Fruit fly (Drosophila melanogaster) whole organism, prepupa: Measurements from ENCODE around the gene Muc4B.
A peak's percentile ranks its signal among the peaks of the same experiment; 100 is the strongest.

ENCODE experiments used
- CG10631 ChIP-seq: fragments of 200-800 bp; sonication (Bioruptor generic); optimal IDR thresholded peaks from 2 replicates; lab custom pipeline; 2016; ENCODE audit warnings: missing biosample characterization, missing genetic modification characterization
- CG10669 ChIP-seq: fragments of 200-800 bp; sonication (Bioruptor generic); optimal IDR thresholded peaks from 3 replicates; lab custom pipeline; 2018; ENCODE audit warnings: missing biosample characterization, mild to moderate bottlenecking, missing genetic modification characterization, moderate library complexity
- CG11294 ChIP-seq: fragments of 200-800 bp; sonication (Bioruptor generic); IDR thresholded peaks from 2 replicates; pipeline ENCODE4 v1.3.6; 2022; ENCODE audit warnings: missing biosample characterization, missing genetic modification characterization
- CG11762 ChIP-seq: fragments of 200-800 bp; sonication (Bioruptor generic); optimal IDR thresholded peaks from 3 replicates; lab custom pipeline; 2016; ENCODE audit warnings: missing biosample characterization, missing genetic modification characterization; ENCODE audit not compliant: insufficient read depth
- CG15336 ChIP-seq: fragments of 200-800 bp; sonication (Bioruptor generic); IDR thresholded peaks from 2 replicates; pipeline ENCODE4 v1.3.6; 2022; ENCODE audit warnings: missing biosample characterization, missing genetic modification characterization
- CG31627 ChIP-seq: fragments of 200-800 bp; sonication (Bioruptor generic); optimal IDR thresholded peaks from 3 replicates; lab custom pipeline; 2016; ENCODE audit warnings: missing biosample characterization, missing genetic modification characterization
- CG32006 ChIP-seq: fragments of 200-800 bp; sonication (Bioruptor generic); optimal IDR thresholded peaks from 3 replicates; lab custom pipeline; 2017; ENCODE audit warnings: missing biosample characterization, mild to moderate bottlenecking, missing genetic modification characterization
- CG34406 ChIP-seq: fragments of 200-800 bp; sonication (Bioruptor generic); optimal IDR thresholded peaks from 3 replicates; lab custom pipeline; 2016; ENCODE audit warnings: missing biosample characterization, missing genetic modification characterization
- CG3919 ChIP-seq: fragments of 200-800 bp; sonication (Bioruptor generic); optimal IDR thresholded peaks from 3 replicates; lab custom pipeline; 2016; ENCODE audit warnings: missing biosample characterization, missing genetic modification characterization
- CG4318 ChIP-seq: fragments of 200-800 bp; sonication (Bioruptor generic); optimal IDR thresholded peaks from 3 replicates; lab custom pipeline; 2017; ENCODE audit warnings: missing biosample characterization, mild to moderate bottlenecking, missing genetic modification characterization
- CG6163 ChIP-seq: fragments of 200-800 bp; sonication (Bioruptor generic); IDR thresholded peaks from 3 replicates; pipeline ENCODE4 v1.3.6; 2022; ENCODE audit warnings: missing biosample characterization, missing genetic modification characterization
- CG6276 ChIP-seq: fragments of 200-800 bp; sonication (Bioruptor generic); optimal IDR thresholded peaks from 2 replicates; lab custom pipeline; 2017; ENCODE audit warnings: missing biosample characterization, mild to moderate bottlenecking, missing genetic modification characterization
- CG6854 ChIP-seq: fragments of 200-800 bp; sonication (Bioruptor generic); optimal IDR thresholded peaks from 2 replicates; lab custom pipeline; 2017; ENCODE audit warnings: missing biosample characterization, mild to moderate bottlenecking, missing genetic modification characterization
- CG8119 ChIP-seq: fragments of 200-800 bp; sonication (Bioruptor generic); IDR thresholded peaks from 3 replicates; pipeline ENCODE4 v1.3.6; 2022; ENCODE audit warnings: missing biosample characterization, missing genetic modification characterization
- CG8319 ChIP-seq: fragments of 200-800 bp; sonication (Bioruptor generic); optimal IDR thresholded peaks from 3 replicates; lab custom pipeline; 2016; ENCODE audit warnings: missing biosample characterization, missing genetic modification characterization
- Eip75B ChIP-seq: fragments of 200-800 bp; sonication (Bioruptor generic); optimal IDR thresholded peaks from 3 replicates; lab custom pipeline; 2016; ENCODE audit warnings: missing biosample characterization, missing genetic modification characterization
- Eip78C ChIP-seq: fragments of 200-800 bp; sonication (Bioruptor generic); peaks from one replicate; lab custom pipeline; 2016; ENCODE audit warnings: missing biosample characterization, missing genetic modification characterization
- Eip93F ChIP-seq: fragments of 200-800 bp; sonication (Bioruptor generic); optimal IDR thresholded peaks from 2 replicates; lab custom pipeline; 2016; ENCODE audit warnings: missing biosample characterization, mild to moderate bottlenecking, missing genetic modification characterization
- Gug ChIP-seq: fragments of 200-800 bp; sonication (Bioruptor generic); IDR thresholded peaks from 2 replicates; pipeline ENCODE4 v1.3.6; 2022; ENCODE audit warnings: missing biosample characterization, missing genetic modification characterization
- Hr4 ChIP-seq: fragments of 200-800 bp; sonication (Bioruptor generic); optimal IDR thresholded peaks from 3 replicates; lab custom pipeline; 2016; ENCODE audit warnings: missing biosample characterization, missing genetic modification characterization
- Lpt ChIP-seq: fragments of 200-800 bp; sonication (Bioruptor generic); optimal IDR thresholded peaks from 3 replicates; lab custom pipeline; 2016; ENCODE audit warnings: missing biosample characterization, missing genetic modification characterization
- OdsH ChIP-seq: fragments of 200-800 bp; sonication (Bioruptor generic); optimal IDR thresholded peaks from 3 replicates; lab custom pipeline; 2016; ENCODE audit warnings: missing biosample characterization, missing genetic modification characterization
- Smox ChIP-seq: fragments of 200-800 bp; sonication (Bioruptor generic); optimal IDR thresholded peaks from 3 replicates; lab custom pipeline; 2016; ENCODE audit warnings: missing biosample characterization, missing genetic modification characterization
- Sox14 ChIP-seq: fragments of 200-800 bp; sonication (Bioruptor generic); optimal IDR thresholded peaks from 3 replicates; lab custom pipeline; 2016; ENCODE audit warnings: missing biosample characterization, missing genetic modification characterization
- Sox15 ChIP-seq: fragments of 200-800 bp; sonication (Bioruptor generic); optimal IDR thresholded peaks from 3 replicates; lab custom pipeline; 2016; ENCODE audit warnings: missing biosample characterization, missing genetic modification characterization
- achi ChIP-seq: fragments of 200-800 bp; sonication (Bioruptor generic); optimal IDR thresholded peaks from 3 replicates; lab custom pipeline; 2016; ENCODE audit warnings: missing biosample characterization, missing genetic modification characterization
- acj6 ChIP-seq: fragments of 200-800 bp; sonication (Bioruptor generic); optimal IDR thresholded peaks from 3 replicates; lab custom pipeline; 2016; ENCODE audit warnings: missing biosample characterization, missing genetic modification characterization
- cyc ChIP-seq: fragments of 200-800 bp; sonication (Bioruptor generic); optimal IDR thresholded peaks from 3 replicates; lab custom pipeline; 2016; ENCODE audit warnings: missing biosample characterization, missing genetic modification characterization
- dac ChIP-seq: fragments of 200-800 bp; sonication (Bioruptor generic); optimal IDR thresholded peaks from 2 replicates; lab custom pipeline; 2017; ENCODE audit warnings: missing biosample characterization, mild to moderate bottlenecking, missing genetic modification characterization
- dsx ChIP-seq: fragments of 200-800 bp; optimal IDR thresholded peaks from 3 replicates; lab custom pipeline; 2019; ENCODE audit warnings: missing biosample characterization, mild to moderate bottlenecking, missing genetic modification characterization, moderate library complexity; ENCODE audit not compliant: poor library complexity, severe bottlenecking
- eg ChIP-seq: fragments of 200-800 bp; sonication (Bioruptor generic); IDR thresholded peaks from 3 replicates; pipeline ENCODE4 v1.3.6; 2022; ENCODE audit warnings: missing biosample characterization, missing genetic modification characterization
- esn ChIP-seq: fragments of 200-800 bp; sonication (Bioruptor generic); optimal IDR thresholded peaks from 2 replicates; lab custom pipeline; 2016; ENCODE audit warnings: missing biosample characterization, mild to moderate bottlenecking, missing genetic modification characterization, moderate library complexity
- net ChIP-seq: fragments of 200-800 bp; sonication (Bioruptor generic); optimal IDR thresholded peaks from 3 replicates; lab custom pipeline; 2016; ENCODE audit warnings: missing biosample characterization, missing genetic modification characterization
- pdm3 ChIP-seq: fragments of 200-800 bp; sonication (Bioruptor generic); optimal IDR thresholded peaks from 3 replicates; lab custom pipeline; 2016; ENCODE audit warnings: missing biosample characterization, missing genetic modification characterization
- salr ChIP-seq, 2 experiments: fragments of 200-800 bp; sonication (Bioruptor generic); optimal IDR thresholded peaks; 3 replicates each; lab custom pipeline; 2016 to 2018; ENCODE audit warnings: missing biosample characterization in 2 of 2, missing genetic modification characterization in 2 of 2, mild to moderate bottlenecking in 1 of 2
- ss ChIP-seq, 2 experiments: fragments of 200-800 bp; sonication (Bioruptor generic); optimal IDR thresholded peaks; 2 replicates in 1 of 2; 3 replicates in 1 of 2; lab custom pipeline; 2017 to 2018; ENCODE audit warnings: mild to moderate bottlenecking in 2 of 2, missing biosample characterization in 2 of 2, missing genetic modification characterization in 2 of 2, moderate library complexity in 1 of 2
- svp ChIP-seq: fragments of 200-800 bp; sonication (Bioruptor generic); peaks from one replicate; lab custom pipeline; 2016; ENCODE audit warnings: missing biosample characterization, missing genetic modification characterization

Muc4B gene

DNA sequence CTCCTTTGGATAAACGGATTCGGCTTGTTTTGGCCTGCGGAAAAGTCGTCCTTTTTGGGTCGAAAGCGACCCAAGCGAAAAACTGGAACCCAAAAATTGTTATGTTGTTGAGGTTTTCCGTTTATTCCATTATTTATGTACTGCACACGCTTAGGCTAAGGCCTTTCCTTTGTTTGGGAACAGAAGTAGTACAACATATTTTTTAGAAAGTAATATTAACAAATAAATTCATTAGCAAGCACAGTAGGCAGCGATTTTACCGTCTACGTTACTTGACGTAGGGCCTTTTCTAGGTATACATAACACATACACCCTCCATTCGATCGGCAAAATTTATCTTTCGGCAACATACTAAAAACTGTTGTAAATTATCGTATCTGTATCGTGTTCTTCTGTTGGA is 22.5 kb upstream of the Muc4B start, which contains the start of gene CG15572:
TSS of gene CG15572 (plus strand) at position 301 of the 400 bp plus-strand sequence.
- peak; percentile 28 for TF ChIP-seq svp
- no peak for TF ChIP-seq CG11762 (GFP tag; lab: Kevin White, UChicago)

DNA sequence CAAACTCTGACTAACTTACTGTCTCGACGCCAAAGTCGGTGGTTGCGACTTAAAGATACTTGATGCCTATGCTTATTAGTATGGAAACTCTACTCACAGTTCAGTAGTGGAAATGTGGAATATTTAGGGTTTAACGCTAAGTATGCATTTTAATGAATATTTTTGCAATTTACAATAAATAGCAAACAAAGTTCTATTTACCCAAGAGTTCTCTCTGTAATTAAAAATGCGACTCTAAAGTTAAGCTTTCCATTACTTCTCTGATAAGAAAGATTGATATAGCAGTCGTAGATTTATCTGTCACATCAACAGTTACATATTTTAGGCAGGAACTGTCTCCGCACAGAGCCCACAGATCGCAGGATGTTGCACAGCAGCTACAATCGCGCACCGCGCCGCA is 19.9 kb upstream of the Muc4B start, which contains the start of gene CG12691:
TSS of gene CG12691 (plus strand) at position 301 of the 400 bp plus-strand sequence.
- TF ChIP-seq CG34406: no peak
- no peak for TF ChIP-seq Sox15 (GFP tag; lab: Kevin White, UChicago)
- TF ChIP-seq esn (GFP tag; lab: Kevin White, UChicago): no peak

DNA sequence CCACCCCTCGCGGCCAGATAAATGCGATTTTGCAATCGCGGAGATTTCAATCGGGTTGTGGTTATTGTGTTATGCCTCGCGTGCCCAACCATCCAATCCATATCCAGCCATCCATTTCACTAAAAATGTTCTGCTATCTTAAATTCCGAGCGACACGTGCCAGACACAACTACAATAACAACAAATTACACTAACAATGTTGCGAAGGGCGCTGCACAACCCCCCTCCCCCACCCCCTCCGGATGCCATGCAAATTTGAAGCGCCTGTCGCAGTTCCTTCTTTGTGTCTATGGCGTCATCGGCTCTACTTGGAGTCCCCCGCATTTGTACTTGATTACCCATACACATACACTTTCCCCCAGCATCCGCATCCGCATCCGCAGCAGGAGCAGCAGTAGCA is 19.4 kb upstream of the Muc4B start:
- TF ChIP-seq Lpt (GFP tag; lab: Kevin White, UChicago) (no peak), CG31627 (GFP tag; lab: Kevin White, UChicago) (no peak)

DNA sequence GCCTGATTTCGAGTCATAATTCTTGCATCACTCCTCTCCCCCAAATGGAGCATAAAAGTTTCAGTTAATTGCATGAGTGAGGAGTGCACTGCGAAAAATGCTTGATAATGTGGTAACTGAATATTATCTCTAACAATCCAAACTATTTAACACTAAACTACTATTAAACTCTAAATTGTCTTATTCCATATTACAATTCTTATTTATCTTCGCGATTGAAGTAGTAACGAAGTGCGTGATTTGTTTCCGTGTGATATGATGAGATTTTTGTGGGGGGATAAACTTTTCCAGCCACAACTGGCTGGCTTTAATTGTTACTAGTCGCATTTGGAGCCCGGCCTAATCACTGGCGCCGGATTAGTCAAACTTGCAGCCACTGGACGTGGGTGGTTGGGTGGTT is 18.4 kb upstream of the Muc4B start:
- TF ChIP-seq Eip78C (peak; percentile 80), dac (GFP tag; lab: Kevin White, UChicago) (peak; percentile 34), CG8119 (GFP tag; lab: Robert Waterston, UW) (peak; percentile 60; the same call in 1 of the 3 replicates), salr (GFP tag; optimal IDR thresholded peaks at IDR 0.05; lab: Kevin White, UChicago) (peak in 1 of 2 experiments; percentile 10), Smox (GFP tag; lab: Kevin White, UChicago) (no peak), OdsH (GFP tag; lab: Kevin White, UChicago) (peak; percentile 49), CG3919 (GFP tag; lab: Kevin White, UChicago) (peak; percentile 30), CG10631 (GFP tag; lab: Kevin White, UChicago) (peak; percentile 16), net (peak; percentile 15), Eip75B (GFP tag; lab: Kevin White, UChicago) (peak; percentile 9), ss (GFP tag; optimal IDR thresholded peaks at IDR 0.05; lab: Kevin White, UChicago) (peak; percentile 15 to 50), CG4318 (GFP tag; lab: Kevin White, UChicago) (peak; percentile 11), CG11294 (GFP tag; lab: Robert Waterston, UW) (peak; percentile 59; the same call in 1 of the 2 replicates), Lpt (GFP tag; lab: Kevin White, UChicago) (peak; percentile 23), cyc (GFP tag; lab: Kevin White, UChicago) (no peak), achi (GFP tag; lab: Kevin White, UChicago) (peak; percentile 43), CG15336 (GFP tag; lab: Robert Waterston, UW) (peak; percentile 69), CG6854 (GFP tag; lab: Kevin White, UChicago) (no peak), dsx (GFP tag; lab: Kevin White, UChicago) (no peak), Gug (GFP tag; lab: Robert Waterston, UW) (peak; percentile 58; the same call in 1 of the 2 replicates), CG32006 (GFP tag; lab: Kevin White, UChicago) (peak; percentile 71), pdm3 (GFP tag; lab: Kevin White, UChicago) (peak; percentile 60), CG6276 (GFP tag; lab: Kevin White, UChicago) (peak; percentile 43), CG8319 (GFP tag; lab: Kevin White, UChicago) (no peak), eg (GFP tag; lab: Robert Waterston, UW) (peak; percentile 81), Sox14 (peak; percentile 6), Eip93F (GFP tag; lab: Kevin White, UChicago) (no peak), Hr4 (GFP tag; lab: Kevin White, UChicago) (peak; percentile 73), acj6 (GFP tag; lab: Kevin White, UChicago) (peak; percentile 29), CG6163 (GFP tag; lab: Robert Waterston, UW) (peak; percentile 71; the same call in 2 of the 3 replicates), CG10669 (GFP tag; lab: Kevin White, UChicago) (peak; percentile 22)
